5 fruit fly cellular contexts compared by ENCODE assay signal in the genomic region with DNA sequence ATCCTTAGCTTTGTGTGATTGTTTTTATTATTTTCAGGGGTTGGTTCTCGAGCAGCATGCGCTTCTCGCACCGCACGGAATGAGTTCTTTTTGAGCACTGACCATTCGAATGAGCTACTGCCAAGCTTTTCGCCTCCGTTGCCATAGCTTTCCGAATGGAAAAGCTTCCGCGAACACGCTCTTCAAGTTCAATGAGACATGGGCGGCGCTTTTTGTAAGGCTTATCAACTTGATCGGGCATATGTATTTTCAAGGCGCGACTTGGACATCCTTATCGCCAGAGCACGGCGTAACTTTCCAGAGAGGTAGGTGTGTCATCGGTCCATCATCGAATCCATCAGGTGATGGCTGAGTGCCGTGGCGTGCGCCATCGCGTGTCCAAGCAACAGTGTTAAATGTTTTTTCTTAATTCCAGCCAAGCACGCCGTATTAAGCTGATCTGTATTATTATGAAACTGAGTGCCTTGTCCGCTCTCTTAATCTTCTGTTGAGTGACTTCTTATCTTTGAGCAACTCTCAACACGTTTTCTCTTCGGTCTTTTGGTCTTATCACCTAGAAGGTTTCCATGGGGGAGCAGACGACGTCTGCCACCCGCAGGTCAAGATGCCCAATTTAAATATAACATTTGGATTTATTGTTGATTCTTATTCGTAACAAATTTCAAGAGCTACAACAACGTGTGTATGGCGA.
TF ChIP-seq lines count a peak whose summit lies in the region.

Gene AcCoAS (minus strand): TSS at position 368 of the 691 bp plus-strand sequence.

TF ChIP-seq in whole organism, adult, 20 proteins besides CTCF, POLR2A, EP300 and RAD21 (continued from another document):
- TF ChIP-seq toe (GFP tag; optimal IDR thresholded peaks at IDR 0.05; lab: Kevin White, UChicago) = no peak
- peak; percentile 51 for TF ChIP-seq pad (GFP tag; optimal IDR thresholded peaks at IDR 0.05; lab: Kevin White, UChicago)
- TF ChIP-seq CG7045 (GFP tag; optimal IDR thresholded peaks at IDR 0.05; lab: Kevin White, UChicago) = peak; percentile 64
- TF ChIP-seq CG11617 (GFP tag; optimal IDR thresholded peaks at IDR 0.05; lab: Kevin White, UChicago) = peak; percentile 58
TF ChIP-seq in whole organism, adult: peak in this region for 15.

TF ChIP-seq in whole organism, embryonic, 481 proteins besides CTCF, POLR2A, EP300 and RAD21 (continued from another document and continues in another):
- TF ChIP-seq nom (GFP tag; optimal IDR thresholded peaks at IDR 0.05; lab: Kevin White, UChicago) (peak; percentile 26), CG14014 (GFP tag; IDR thresholded peaks at IDR 0.05; lab: Robert Waterston, UW) (peak; percentile 50; the same call in 1 of the 2 replicates), dan (GFP tag; IDR thresholded peaks at IDR 0.05; lab: Robert Waterston, UW) (no peak), her (GFP tag; optimal IDR thresholded peaks at IDR 0.05; lab: Kevin White, UChicago) (peak; percentile 36), Dp (GFP tag; optimal IDR thresholded peaks at IDR 0.05; lab: Kevin White, UChicago) (no peak), dysf (GFP tag; IDR thresholded peaks at IDR 0.05; lab: Robert Waterston, UW) (peak; percentile 32; the same call in 1 of the 3 replicates), CG10209 (GFP tag; optimal IDR thresholded peaks at IDR 0.05; lab: Kevin White, UChicago) (peak; percentile 7), lov (optimal IDR thresholded peaks at IDR 0.05; lab: Kevin White, UChicago) (no peak), lov (GFP tag; IDR thresholded peaks at IDR 0.05; lab: Robert Waterston, UW) (0 out of 3 replicates have a peak, but pooled peaks have one; percentile 51), fru (optimal IDR thresholded peaks at IDR 0.05; lab: Kevin White, UChicago) (no peak), Myb (GFP tag; optimal IDR thresholded peaks at IDR 0.05; lab: Kevin White, UChicago) (peak; percentile 3), Xrp1 (GFP tag; IDR thresholded peaks at IDR 0.05; lab: Robert Waterston, UW) (no peak), CG10543 (GFP tag; optimal IDR thresholded peaks at IDR 0.05; lab: Kevin White, UChicago) (peak; percentile 88), lbe (GFP tag; optimal IDR thresholded peaks at IDR 0.05; lab: Kevin White, UChicago) (peak; percentile 54), CG12071 (GFP tag; optimal IDR thresholded peaks at IDR 0.05; lab: Kevin White, UChicago) (peak; percentile 34), Meics (GFP tag; optimal IDR thresholded peaks at IDR 0.05; lab: Kevin White, UChicago) (peak; percentile 52), CG6765 (GFP tag; optimal IDR thresholded peaks at IDR 0.05; lab: Kevin White, UChicago) (peak; percentile 52), ash1 (GFP tag; optimal IDR thresholded peaks at IDR 0.05; lab: Kevin White, UChicago) (peak; percentile 15), Deaf1 (tag; optimal IDR thresholded peaks at IDR 0.05; lab: Kevin White, UChicago) (peak; percentile 92), CG11504 (tag; optimal IDR thresholded peaks at IDR 0.05; lab: Kevin White, UChicago) (peak; percentile 3), dpn (GFP tag; optimal IDR thresholded peaks at IDR 0.05; lab: Kevin White, UChicago) (peak in 1 of 2 experiments; percentile 36), zfh1 (GFP tag; IDR thresholded peaks at IDR 0.05; lab: Robert Waterston, UW) (0 out of 3 replicates have a peak, but pooled peaks have one; percentile 13), CrebB (tag; optimal IDR thresholded peaks at IDR 0.05; lab: Kevin White, UChicago) (peak; percentile 25), CG13624 (GFP tag; optimal IDR thresholded peaks at IDR 0.05; lab: Kevin White, UChicago) (peak; percentile 45), abd-A (tag; optimal IDR thresholded peaks at IDR 0.05; lab: Kevin White, UChicago) (peak; percentile 60), Ada2b (GFP tag; IDR thresholded peaks at IDR 0.05; lab: Robert Waterston, UW) (no peak), pho (GFP tag; optimal IDR thresholded peaks at IDR 0.05; lab: Kevin White, UChicago) (peak; percentile 30), CG17361 (GFP tag; IDR thresholded peaks at IDR 0.05; lab: Robert Waterston, UW) (no peak), vfl (GFP tag; optimal IDR thresholded peaks at IDR 0.05; lab: Kevin White, UChicago) (peak; percentile 58)

TF ChIP-seq in whole organism, prepupa, 60 proteins besides CTCF, POLR2A, EP300 and RAD21 (continued from another document and continues in another):
- TF ChIP-seq fd59A (GFP tag; optimal IDR thresholded peaks at IDR 0.05; lab: Kevin White, UChicago) (no peak), svp (GFP tag; lab: Kevin White, UChicago) (peak; percentile 97), acj6 (GFP tag; optimal IDR thresholded peaks at IDR 0.05; lab: Kevin White, UChicago) (peak; percentile 49), CG8632 (GFP tag; optimal IDR thresholded peaks at IDR 0.05; lab: Kevin White, UChicago) (peak; percentile 52), cyc (GFP tag; optimal IDR thresholded peaks at IDR 0.05; lab: Kevin White, UChicago) (peak; percentile 41), CG11294 (GFP tag; IDR thresholded peaks at IDR 0.05; lab: Robert Waterston, UW) (no peak), Blimp-1 (GFP tag; optimal IDR thresholded peaks at IDR 0.05; lab: Kevin White, UChicago) (no peak), Lpt (GFP tag; optimal IDR thresholded peaks at IDR 0.05; lab: Kevin White, UChicago) (no peak), CG31627 (GFP tag; optimal IDR thresholded peaks at IDR 0.05; lab: Kevin White, UChicago) (peak; percentile 29), CG3919 (GFP tag; optimal IDR thresholded peaks at IDR 0.05; lab: Kevin White, UChicago) (peak; percentile 46), Hr4 (GFP tag; optimal IDR thresholded peaks at IDR 0.05; lab: Kevin White, UChicago) (no peak), CG6792 (GFP tag; optimal IDR thresholded peaks at IDR 0.05; lab: Kevin White, UChicago) (peak; percentile 54), CG6276 (GFP tag; optimal IDR thresholded peaks at IDR 0.05; lab: Kevin White, UChicago) (no peak), fkh (GFP tag; optimal IDR thresholded peaks at IDR 0.05; lab: Kevin White, UChicago) (no peak), CG32006 (GFP tag; optimal IDR thresholded peaks at IDR 0.05; lab: Kevin White, UChicago) (peak; percentile 1), Ets21C (GFP tag; optimal IDR thresholded peaks at IDR 0.05; lab: Kevin White, UChicago) (no peak), CG6808 (GFP tag; optimal IDR thresholded peaks at IDR 0.05; lab: Kevin White, UChicago) (no peak), fd85E (GFP tag; optimal IDR thresholded peaks at IDR 0.05; lab: Kevin White, UChicago) (no peak), vri (GFP tag; optimal IDR thresholded peaks at IDR 0.05; lab: Kevin White, UChicago) (peak; percentile 94), dac (GFP tag; optimal IDR thresholded peaks at IDR 0.05; lab: Kevin White, UChicago) (no peak), CG10631 (GFP tag; optimal IDR thresholded peaks at IDR 0.05; lab: Kevin White, UChicago) (no peak), CG3032 (tag; optimal IDR thresholded peaks at IDR 0.05; lab: Kevin White, UChicago) (no peak), CG11762 (GFP tag; optimal IDR thresholded peaks at IDR 0.05; lab: Kevin White, UChicago; ENCODE audit: insufficient read depth) (no peak), Gug (GFP tag; IDR thresholded peaks at IDR 0.05; lab: Robert Waterston, UW) (no peak), CG7368 (GFP tag; optimal IDR thresholded peaks at IDR 0.05; lab: Kevin White, UChicago) (peak; percentile 38), Eip93F (GFP tag; optimal IDR thresholded peaks at IDR 0.05; lab: Kevin White, UChicago) (peak; percentile 25), CG34406 (GFP tag; optimal IDR thresholded peaks at IDR 0.05; lab: Kevin White, UChicago) (peak; percentile 21), OdsH (GFP tag; optimal IDR thresholded peaks at IDR 0.05; lab: Kevin White, UChicago) (peak; percentile 24), Met (GFP tag; optimal IDR thresholded peaks at IDR 0.05; lab: Kevin White, UChicago) (peak; percentile 45), CG1621 (tag; optimal IDR thresholded peaks at IDR 0.05; lab: Kevin White, UChicago) (peak; percentile 21), CG4318 (GFP tag; optimal IDR thresholded peaks at IDR 0.05; lab: Kevin White, UChicago) (no peak)

TF ChIP-seq in whole organism, pupa, 21 proteins besides CTCF, POLR2A, EP300 and RAD21 (continued from another document):
- peak; percentile 23 for TF ChIP-seq CG9948 (tag; optimal IDR thresholded peaks at IDR 0.05; lab: Kevin White, UChicago)
- 0 out of 3 replicates have a peak, but pooled peaks have one; percentile 14 for TF ChIP-seq fd96Ca (GFP tag; IDR thresholded peaks at IDR 0.05; lab: Robert Waterston, UW)

TF ChIP-seq in whole organism, wandering third instar larva, 38 proteins besides CTCF, POLR2A, EP300 and RAD21 (continued from another document):
- peak; percentile 4 for TF ChIP-seq CG32264 (GFP tag; optimal IDR thresholded peaks at IDR 0.05; lab: Kevin White, UChicago)
- TF ChIP-seq Myc (optimal IDR thresholded peaks at IDR 0.05; lab: Kevin White, UChicago) = no peak
- TF ChIP-seq sv (GFP tag; optimal IDR thresholded peaks at IDR 0.05; lab: Kevin White, UChicago) = peak; percentile 4
- peak; percentile 21 for TF ChIP-seq Mio (GFP tag; optimal IDR thresholded peaks at IDR 0.05; lab: Kevin White, UChicago)
- TF ChIP-seq tai (GFP tag; optimal IDR thresholded peaks at IDR 0.05; lab: Kevin White, UChicago) = no peak
